Worm (Caenorhabditis elegans): ENCODE measurements around the gene T26C12.3.

T26C12.3 gene

ce11 chrIV:3260216-3260615 is 13.0 kb downstream of the T26C12.3 start:
- no peak for TF ChIP-seq mls-2 (tag; optimal IDR thresholded peaks at IDR 0.05)
- peak; percentile 94 for TF ChIP-seq zip-8 (tag; optimal IDR thresholded peaks at IDR 0.05)

ce11 chrIV:3258528-3258927 is 14.7 kb downstream of the T26C12.3 start, which contains the start of gene T26C12.1:
Gene T26C12.1, plus strand, starts transcription at chrIV:3258910.
- TF ChIP-seq unc-62 (GFP tag; optimal IDR thresholded peaks at IDR 0.05) (no peak), blmp-1 (tag; optimal IDR thresholded peaks at IDR 0.05) (no peak), elt-3 (tag; optimal IDR thresholded peaks at IDR 0.05) (no peak), mab-5 (tag; optimal IDR thresholded peaks at IDR 0.05) (no peak), hlh-1 (tag; optimal IDR thresholded peaks at IDR 0.05) (no peak), ceh-83 (GFP tag; optimal IDR thresholded peaks at IDR 0.05) (no peak), nhr-12 (tag; optimal IDR thresholded peaks at IDR 0.05) (no peak), tbx-8 (GFP tag; optimal IDR thresholded peaks at IDR 0.05) (no peak), nhr-28 (tag; optimal IDR thresholded peaks at IDR 0.05) (no peak), ces-1 (GFP tag; optimal IDR thresholded peaks at IDR 0.05) (no peak), unc-120 (tag; optimal IDR thresholded peaks at IDR 0.05; ENCODE audit: poor library complexity, severe bottlenecking) (no peak), cnd-1 (tag; optimal IDR thresholded peaks at IDR 0.05) (no peak), drap-1 (GFP tag; optimal IDR thresholded peaks at IDR 0.05) (no peak), nhr-237 (tag; optimal IDR thresholded peaks at IDR 0.05) (no peak), lin-32 (GFP tag; optimal IDR thresholded peaks at IDR 0.05) (no peak), mls-2 (tag; optimal IDR thresholded peaks at IDR 0.05) (no peak), flh-1 (GFP tag; optimal IDR thresholded peaks at IDR 0.05) (no peak)

- no peak for TF ChIP-seq ham-2 (GFP tag; optimal IDR thresholded peaks at IDR 0.05)
- no peak for TF ChIP-seq nhr-76 (tag; optimal IDR thresholded peaks at IDR 0.05)
- TF ChIP-seq blmp-1 (tag; optimal IDR thresholded peaks at IDR 0.05), result no peak
- no peak for TF ChIP-seq ceh-83 (GFP tag; optimal IDR thresholded peaks at IDR 0.05)
- TF ChIP-seq zip-8 (tag; optimal IDR thresholded peaks at IDR 0.05), result no peak
- no peak for TF ChIP-seq elt-3 (tag; optimal IDR thresholded peaks at IDR 0.05)
- no peak for TF ChIP-seq ces-1 (GFP tag; optimal IDR thresholded peaks at IDR 0.05)
- peak; percentile 38 for TF ChIP-seq unc-62 (GFP tag; optimal IDR thresholded peaks at IDR 0.05)
- TF ChIP-seq hlh-1 (tag; optimal IDR thresholded peaks at IDR 0.05), result peak; percentile 60
Observed at ce11 chrIV:3256866-3257265, 16.3 kb downstream of the T26C12.3 start.

- TF ChIP-seq tbx-8 (GFP tag; optimal IDR thresholded peaks at IDR 0.05) (no peak), M03D4.4 (tag; optimal IDR thresholded peaks at IDR 0.05) (peak; percentile 4)
Observed at ce11 chrIV:3254443-3254842, 18.8 kb downstream of the T26C12.3 start, which contains the start of gene dmd-9. Gene dmd-9, minus strand, starts transcription at chrIV:3254543.

ce11 chrIV:3252047-3252446 is 21.1 kb downstream of the T26C12.3 start:
- TF ChIP-seq elt-1 (tag; optimal IDR thresholded peaks at IDR 0.05; ENCODE audit: borderline replicate concordance, insufficient read depth) (no peak), nhr-28 (tag; optimal IDR thresholded peaks at IDR 0.05) (no peak), hlh-1 (tag; optimal IDR thresholded peaks at IDR 0.05) (no peak)

ce11 chrIV:3251551-3251950 is 21.6 kb downstream of the T26C12.3 start:
- TF ChIP-seq lsy-2 (tag; optimal IDR thresholded peaks at IDR 0.05) (no peak), mab-5 (tag; optimal IDR thresholded peaks at IDR 0.05) (no peak), nhr-76 (tag; optimal IDR thresholded peaks at IDR 0.05) (no peak), lin-13 (tag; optimal IDR thresholded peaks at IDR 0.05) (no peak), sptf-1 (tag; optimal IDR thresholded peaks at IDR 0.05) (no peak), pha-4 (tag; optimal IDR thresholded peaks at IDR 0.05) (no peak), elt-1 (tag; optimal IDR thresholded peaks at IDR 0.05; ENCODE audit: borderline replicate concordance, insufficient read depth) (no peak), nhr-2 (tag; optimal IDR thresholded peaks at IDR 0.05) (no peak), ceh-39 (tag; optimal IDR thresholded peaks at IDR 0.05) (no peak), ceh-83 (GFP tag; optimal IDR thresholded peaks at IDR 0.05) (no peak), mep-1 (tag; optimal IDR thresholded peaks at IDR 0.05) (no peak), nhr-28 (tag; optimal IDR thresholded peaks at IDR 0.05) (no peak), sem-2 (GFP tag; optimal IDR thresholded peaks at IDR 0.05) (no peak), nhr-237 (tag; optimal IDR thresholded peaks at IDR 0.05) (no peak), ham-2 (GFP tag; optimal IDR thresholded peaks at IDR 0.05) (no peak)

Data from whole organism, mixed stage, embryonic.